Worm (Caenorhabditis elegans) whole organism, mixed stage, embryonic: Measurements from ENCODE around the gene T03G11.9.

Experiments used
- M03D4.4 ChIP-seq: sonication (generic microtip); optimal IDR thresholded peaks from 2 replicates; lab custom pipeline; 2017; ENCODE audit warnings: mild to moderate bottlenecking, missing genetic modification characterization, missing compliant biosample characterization
- bed-3 ChIP-seq: fragments of 200-800 bp; sonication (Bioruptor generic); optimal IDR thresholded peaks from 3 replicates; lab custom pipeline; 2018; ENCODE audit warnings: mild to moderate bottlenecking, missing genetic modification characterization, moderate library complexity, missing compliant biosample characterization
- blmp-1 ChIP-seq: fragments of 150-350 bp; optimal IDR thresholded peaks from 2 replicates; lab custom pipeline; 2014; ENCODE audit warnings: missing biosample characterization, missing genetic modification characterization
- ceh-39 ChIP-seq: fragments of 150-350 bp; optimal IDR thresholded peaks from 2 replicates; lab custom pipeline; 2014; ENCODE audit warnings: missing biosample characterization, missing genetic modification characterization
- ceh-43 ChIP-seq: fragments of 200-800 bp; sonication (Bioruptor generic); optimal IDR thresholded peaks from 2 replicates; lab custom pipeline; 2018; ENCODE audit warnings: mild to moderate bottlenecking, missing genetic modification characterization, moderate library complexity, missing compliant biosample characterization
- ceh-83 ChIP-seq: fragments of 200-800 bp; sonication (Bioruptor generic); optimal IDR thresholded peaks from 2 replicates; lab custom pipeline; 2018; ENCODE audit warnings: mild to moderate bottlenecking, missing genetic modification characterization, missing compliant biosample characterization
- ces-1 ChIP-seq: fragments of 150-350 bp; optimal IDR thresholded peaks from 2 replicates; lab custom pipeline; 2014; ENCODE audit warnings: missing biosample characterization, missing genetic modification reagents, missing genetic modification characterization
- cnd-1 ChIP-seq: fragments of 200-800 bp; sonication (Bioruptor generic); optimal IDR thresholded peaks from 2 replicates; lab custom pipeline; 2018; ENCODE audit warnings: mild to moderate bottlenecking, missing genetic modification characterization, missing compliant biosample characterization
- drap-1 ChIP-seq: fragments of 200-800 bp; sonication (Bioruptor generic); optimal IDR thresholded peaks from 3 replicates; lab custom pipeline; 2018; ENCODE audit warnings: mild to moderate bottlenecking, missing genetic modification characterization, missing compliant biosample characterization
- elt-1 ChIP-seq: sonication (generic microtip); optimal IDR thresholded peaks from 2 replicates; lab custom pipeline; 2017; ENCODE audit warnings: missing genetic modification characterization, mild to moderate bottlenecking, missing compliant biosample characterization, antibody characterized with exemption, moderate library complexity, borderline replicate concordance; ENCODE audit not compliant: insufficient read depth
- elt-3 ChIP-seq: fragments of 150-350 bp; optimal IDR thresholded peaks from 2 replicates; lab custom pipeline; 2014; ENCODE audit warnings: missing biosample characterization, missing genetic modification characterization
- flh-1 ChIP-seq: fragments of 200-800 bp; sonication (Bioruptor generic); optimal IDR thresholded peaks from 2 replicates; lab custom pipeline; 2018; ENCODE audit warnings: mild to moderate bottlenecking, missing genetic modification characterization, moderate library complexity, missing compliant biosample characterization
- ham-2 ChIP-seq: fragments of 200-800 bp; sonication (Bioruptor generic); optimal IDR thresholded peaks from 2 replicates; lab custom pipeline; 2018; ENCODE audit warnings: mild to moderate bottlenecking, missing genetic modification characterization, missing compliant biosample characterization
- hlh-1 ChIP-seq: fragments of 150-350 bp; optimal IDR thresholded peaks from 2 replicates; lab custom pipeline; 2014; ENCODE audit warnings: missing biosample characterization, missing genetic modification reagents, missing genetic modification characterization
- lin-13 ChIP-seq: fragments of 150-350 bp; optimal IDR thresholded peaks from 2 replicates; lab custom pipeline; 2014; ENCODE audit warnings: missing biosample characterization, missing genetic modification characterization
- lsy-2 ChIP-seq: fragments of 150-350 bp; optimal IDR thresholded peaks from 2 replicates; lab custom pipeline; 2014; ENCODE audit warnings: missing biosample characterization, missing genetic modification characterization
- mab-5 ChIP-seq: fragments of 150-350 bp; optimal IDR thresholded peaks from 2 replicates; lab custom pipeline; 2014; ENCODE audit warnings: missing biosample characterization, missing genetic modification characterization
- mep-1 ChIP-seq: fragments of 150-350 bp; optimal IDR thresholded peaks from 2 replicates; lab custom pipeline; 2017; ENCODE audit warnings: missing biosample characterization, missing genetic modification reagents, missing genetic modification characterization, inconsistent platforms
- mls-2 ChIP-seq: sonication (generic microtip); optimal IDR thresholded peaks from 2 replicates; lab custom pipeline; 2016; ENCODE audit warnings: mild to moderate bottlenecking, missing genetic modification characterization, moderate library complexity, missing compliant biosample characterization
- nhr-12 ChIP-seq: fragments of 150-350 bp; optimal IDR thresholded peaks from 2 replicates; lab custom pipeline; 2014; ENCODE audit warnings: missing biosample characterization, missing genetic modification characterization
- nhr-2 ChIP-seq: fragments of 150-350 bp; optimal IDR thresholded peaks from 2 replicates; lab custom pipeline; 2014; ENCODE audit warnings: missing biosample characterization, missing genetic modification characterization
- nhr-237 ChIP-seq: fragments of 150-350 bp; optimal IDR thresholded peaks from 2 replicates; lab custom pipeline; 2014; ENCODE audit warnings: missing biosample characterization, missing genetic modification characterization
- nhr-28 ChIP-seq: fragments of 150-350 bp; optimal IDR thresholded peaks from 2 replicates; lab custom pipeline; 2014; ENCODE audit warnings: missing biosample characterization, missing genetic modification characterization
- nhr-76 ChIP-seq: sonication (generic microtip); optimal IDR thresholded peaks from 2 replicates; lab custom pipeline; 2017; ENCODE audit warnings: missing biosample characterization, missing genetic modification characterization
- pha-4 ChIP-seq: fragments of 150-350 bp; optimal IDR thresholded peaks from 2 replicates; lab custom pipeline; 2018; ENCODE audit warnings: missing biosample characterization, missing genetic modification reagents, missing genetic modification characterization
- sem-2 ChIP-seq: fragments of 200-800 bp; sonication (Bioruptor generic); optimal IDR thresholded peaks from 2 replicates; lab custom pipeline; 2018; ENCODE audit warnings: mild to moderate bottlenecking, missing genetic modification characterization, missing compliant biosample characterization
- snpc-4 ChIP-seq: fragments of 150-350 bp; optimal IDR thresholded peaks from 2 replicates; lab custom pipeline; 2014; ENCODE audit warnings: missing biosample characterization, missing genetic modification characterization
- sptf-1 ChIP-seq: sonication (generic microtip); optimal IDR thresholded peaks from 2 replicates; lab custom pipeline; 2017; ENCODE audit warnings: mild to moderate bottlenecking, missing genetic modification characterization, moderate library complexity, missing compliant biosample characterization
- tbx-8 ChIP-seq: fragments of 200-800 bp; sonication (Bioruptor generic); optimal IDR thresholded peaks from 2 replicates; lab custom pipeline; 2018; ENCODE audit warnings: mild to moderate bottlenecking, missing genetic modification characterization, moderate library complexity, missing compliant biosample characterization
- unc-120 ChIP-seq: sonication (generic microtip); optimal IDR thresholded peaks from 2 replicates; lab custom pipeline; 2017; ENCODE audit warnings: missing genetic modification characterization, missing compliant biosample characterization; ENCODE audit not compliant: poor library complexity, severe bottlenecking
- unc-39 ChIP-seq: fragments of 150-350 bp; optimal IDR thresholded peaks from 2 replicates; lab custom pipeline; 2014; ENCODE audit warnings: missing biosample characterization, missing genetic modification characterization
- unc-62 ChIP-seq: fragments of 150-350 bp; optimal IDR thresholded peaks from 2 replicates; lab custom pipeline; 2014; ENCODE audit warnings: missing biosample characterization, missing genetic modification reagents, missing genetic modification characterization
- zip-8 ChIP-seq: fragments of 150-350 bp; optimal IDR thresholded peaks from 2 replicates; lab custom pipeline; 2014; ENCODE audit warnings: missing biosample characterization, missing genetic modification characterization
- ztf-11 ChIP-seq: fragments of 150-350 bp; optimal IDR thresholded peaks from 2 replicates; lab custom pipeline; 2014; ENCODE audit warnings: missing biosample characterization, missing genetic modification characterization

T03G11.9 gene

ce11 chrX:5209429-5209828, 25.4 kb downstream of the T03G11.9 start:
- no peak for TF ChIP-seq ceh-39 (tag; lab: Kevin White, UChicago)
- peak; percentile 41 for TF ChIP-seq hlh-1 (tag; lab: Kevin White, UChicago)
- TF ChIP-seq unc-120 (tag; lab: Kevin White, UChicago): peak; percentile 32

DNA sequence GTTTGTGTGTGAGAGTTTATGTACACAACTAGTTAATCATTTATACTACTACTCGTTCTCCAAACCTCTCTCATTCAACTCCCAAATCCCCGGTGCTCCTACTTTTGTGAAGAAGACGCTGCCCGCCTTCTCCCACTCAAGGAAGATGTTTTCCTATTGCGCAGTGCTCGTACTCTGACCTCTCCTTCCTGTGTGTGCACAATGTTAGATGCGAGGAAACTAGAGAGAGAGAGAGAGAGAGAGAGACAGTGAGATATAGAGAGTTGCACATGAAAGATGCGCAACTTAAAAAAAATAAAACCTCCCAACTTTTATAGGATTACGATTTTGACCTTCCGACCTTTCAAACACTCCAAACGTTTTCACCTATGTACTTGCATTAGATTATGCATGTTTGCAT, 26.5 kb downstream of the T03G11.9 start:
- TF ChIP-seq ces-1 (GFP tag; lab: Kevin White, UChicago): peak; percentile 58
- TF ChIP-seq cnd-1: no peak
- TF ChIP-seq lin-13 (tag; lab: Kevin White, UChicago): no peak
- TF ChIP-seq unc-120 (tag; lab: Kevin White, UChicago): no peak
- no peak for TF ChIP-seq elt-1 (tag; lab: Kevin White, UChicago)
- TF ChIP-seq sem-2 (GFP tag; lab: Kevin White, UChicago): no peak
- no peak for TF ChIP-seq ztf-11 (tag; lab: Kevin White, UChicago)
- TF ChIP-seq snpc-4 (tag; lab: Kevin White, UChicago): no peak
- TF ChIP-seq ceh-83 (GFP tag; lab: Kevin White, UChicago): no peak
- no peak for TF ChIP-seq elt-3 (tag; lab: Kevin White, UChicago)
- no peak for TF ChIP-seq zip-8 (tag; lab: Kevin White, UChicago)
- TF ChIP-seq unc-39 (tag; lab: Kevin White, UChicago): no peak
- TF ChIP-seq lsy-2 (tag; lab: Kevin White, UChicago): no peak
- TF ChIP-seq nhr-237: no peak
- TF ChIP-seq mep-1: peak; percentile 20
- no peak for TF ChIP-seq tbx-8
- no peak for TF ChIP-seq ham-2
- TF ChIP-seq flh-1 (GFP tag; lab: Kevin White, UChicago): no peak
- TF ChIP-seq M03D4.4 (tag; lab: Kevin White, UChicago): peak; percentile 14
- TF ChIP-seq nhr-12 (tag; lab: Kevin White, UChicago): no peak
- TF ChIP-seq unc-62 (GFP tag; lab: Kevin White, UChicago): no peak
- no peak for TF ChIP-seq nhr-28
- no peak for TF ChIP-seq hlh-1 (tag; lab: Kevin White, UChicago)
- peak; percentile 20 for TF ChIP-seq pha-4
- no peak for TF ChIP-seq nhr-76 (tag; lab: Kevin White, UChicago)
- TF ChIP-seq nhr-2 (tag; lab: Kevin White, UChicago): no peak
- TF ChIP-seq blmp-1 (tag; lab: Kevin White, UChicago): no peak
- TF ChIP-seq mls-2 (tag; lab: Kevin White, UChicago): no peak
- TF ChIP-seq sptf-1 (tag; lab: Kevin White, UChicago): no peak
- no peak for TF ChIP-seq ceh-39 (tag; lab: Kevin White, UChicago)
- no peak for TF ChIP-seq drap-1
- TF ChIP-seq bed-3 (GFP tag; lab: Kevin White, UChicago): no peak

DNA sequence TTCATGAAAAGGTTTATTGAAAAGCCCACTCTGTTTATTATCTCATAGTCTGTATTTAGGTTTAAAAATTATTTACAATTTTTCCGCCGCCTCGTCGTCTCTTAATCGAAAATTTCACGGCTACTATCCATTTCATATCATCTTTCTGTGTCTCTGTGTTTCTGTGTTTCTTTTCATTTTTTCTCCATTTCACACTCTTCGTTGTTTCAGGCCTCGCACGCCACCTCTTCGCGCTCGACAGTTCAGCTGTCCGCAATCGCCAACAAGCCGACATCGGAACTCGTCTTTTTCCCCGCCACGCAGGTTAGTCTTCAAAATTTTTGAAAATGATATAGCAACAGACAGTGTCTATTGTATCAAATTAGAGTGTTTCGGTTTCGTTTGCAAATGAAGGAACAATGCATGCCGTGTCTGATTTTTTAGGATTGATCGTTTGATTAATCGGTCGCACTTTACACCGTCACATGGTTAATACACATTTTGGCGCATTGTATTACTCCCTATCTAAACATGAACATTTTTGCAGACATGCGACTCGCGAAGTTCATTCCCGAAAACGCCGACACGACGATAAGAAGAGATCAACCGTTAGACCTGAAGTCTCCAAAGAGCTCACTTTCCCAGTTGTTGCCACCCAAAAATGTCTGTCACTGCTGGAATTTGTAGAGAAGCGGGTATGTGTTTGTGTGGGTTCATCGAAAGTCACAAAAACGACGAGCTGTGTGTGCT, 27.1 kb downstream of the T03G11.9 start:
- TF ChIP-seq hlh-1 (tag; lab: Kevin White, UChicago) (no peak), bed-3 (GFP tag; lab: Kevin White, UChicago) (no peak), unc-39 (tag; lab: Kevin White, UChicago) (no peak), nhr-12 (tag; lab: Kevin White, UChicago) (no peak), lsy-2 (tag; lab: Kevin White, UChicago) (no peak)

ce11 chrX:5213032-5213431, 29.0 kb downstream of the T03G11.9 start:
- TF ChIP-seq ham-2 (no peak), ceh-43 (GFP tag; lab: Kevin White, UChicago) (no peak), M03D4.4 (tag; lab: Kevin White, UChicago) (no peak), flh-1 (GFP tag; lab: Kevin White, UChicago) (no peak), hlh-1 (tag; lab: Kevin White, UChicago) (no peak), mab-5 (no peak), nhr-28 (no peak), unc-62 (GFP tag; lab: Kevin White, UChicago) (no peak), ztf-11 (tag; lab: Kevin White, UChicago) (no peak), nhr-237 (no peak), cnd-1 (no peak), lsy-2 (tag; lab: Kevin White, UChicago) (no peak), ceh-39 (tag; lab: Kevin White, UChicago) (no peak), ceh-83 (GFP tag; lab: Kevin White, UChicago) (no peak), elt-3 (tag; lab: Kevin White, UChicago) (no peak), elt-1 (tag; lab: Kevin White, UChicago) (no peak), sem-2 (GFP tag; lab: Kevin White, UChicago) (no peak), blmp-1 (tag; lab: Kevin White, UChicago) (no peak)
- TF ChIP-seq, all 35 proteins: peak for 0
